Worm (Caenorhabditis elegans): ENCODE measurements around the gene srv-19.

Gene srv-19

DNA sequence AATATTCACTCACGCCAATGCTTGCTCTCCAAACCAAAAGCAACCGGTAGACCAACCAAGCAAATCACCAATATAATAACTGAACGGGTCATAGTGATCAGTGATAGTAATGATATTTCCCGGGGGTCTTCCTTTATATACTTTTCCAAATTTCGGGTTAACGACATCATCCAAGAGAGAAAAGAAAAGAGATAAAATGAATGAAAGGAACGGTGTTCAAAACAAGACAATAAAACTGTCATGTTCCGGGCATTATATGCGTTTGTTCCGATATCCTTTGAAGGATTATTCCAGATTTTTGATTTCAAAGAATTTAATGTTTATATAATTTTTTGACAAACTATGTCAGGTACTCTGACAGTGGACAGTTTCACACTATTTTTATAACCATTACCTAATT is 6.5 kb downstream of the srv-19 start, which contains the start of gene C06E7.88:
Gene C06E7.88 (minus strand): TSS at position 101 of the 400 bp plus-strand sequence.
- TF ChIP-seq M03D4.4 (tag; optimal IDR thresholded peaks at IDR 0.05): no peak
- TF ChIP-seq pha-4 (tag; optimal IDR thresholded peaks at IDR 0.05): no peak
- TF ChIP-seq ceh-39 (tag; optimal IDR thresholded peaks at IDR 0.05): no peak
- TF ChIP-seq nhr-237 (tag; optimal IDR thresholded peaks at IDR 0.05): no peak
- TF ChIP-seq hlh-1 (tag; optimal IDR thresholded peaks at IDR 0.05): no peak
- TF ChIP-seq unc-120 (tag; optimal IDR thresholded peaks at IDR 0.05; ENCODE audit: poor library complexity, severe bottlenecking): no peak
- TF ChIP-seq zip-8 (tag; optimal IDR thresholded peaks at IDR 0.05): no peak
- TF ChIP-seq lin-32 (GFP tag; optimal IDR thresholded peaks at IDR 0.05): no peak
- no peak for TF ChIP-seq elt-3 (tag; optimal IDR thresholded peaks at IDR 0.05)
- no peak for TF ChIP-seq mls-2 (tag; optimal IDR thresholded peaks at IDR 0.05)
- TF ChIP-seq unc-39 (tag; optimal IDR thresholded peaks at IDR 0.05): no peak
- TF ChIP-seq nhr-12 (tag; optimal IDR thresholded peaks at IDR 0.05): no peak
- TF ChIP-seq ham-2 (GFP tag; optimal IDR thresholded peaks at IDR 0.05): no peak
- no peak for TF ChIP-seq lin-13 (tag; optimal IDR thresholded peaks at IDR 0.05)
- no peak for TF ChIP-seq flh-1 (GFP tag; optimal IDR thresholded peaks at IDR 0.05)
- no peak for TF ChIP-seq unc-62 (GFP tag; optimal IDR thresholded peaks at IDR 0.05)
- TF ChIP-seq bed-3 (GFP tag; optimal IDR thresholded peaks at IDR 0.05): no peak
- TF ChIP-seq tbx-8 (GFP tag; optimal IDR thresholded peaks at IDR 0.05): no peak
- no peak for TF ChIP-seq nhr-2 (tag; optimal IDR thresholded peaks at IDR 0.05)
- no peak for TF ChIP-seq blmp-1 (tag; optimal IDR thresholded peaks at IDR 0.05)

DNA sequence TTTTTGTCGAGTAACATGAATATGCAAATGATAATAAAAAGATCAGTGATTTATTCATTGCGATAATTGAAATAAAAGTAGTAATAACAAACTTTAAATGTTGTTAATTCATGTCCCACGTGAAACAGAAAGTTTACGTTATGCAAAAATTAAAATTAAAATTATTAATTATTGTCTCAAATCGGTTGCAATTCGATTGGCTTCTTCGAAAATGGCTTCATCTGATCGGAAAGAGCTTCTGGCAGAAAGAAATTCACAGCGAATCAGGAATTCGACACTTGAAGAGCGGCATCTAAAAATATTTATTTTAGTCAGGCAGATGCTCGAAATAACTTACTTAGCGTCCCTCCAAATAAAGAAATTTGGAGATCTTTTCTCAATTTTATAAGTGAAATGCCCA is 7.9 kb downstream of the srv-19 start, which contains the start of gene spe-27:
Gene spe-27 (minus strand): TSS at position 101 of the 400 bp plus-strand sequence.
- TF ChIP-seq pha-4 (tag; optimal IDR thresholded peaks at IDR 0.05): no peak
- no peak for TF ChIP-seq blmp-1 (tag; optimal IDR thresholded peaks at IDR 0.05)
- no peak for TF ChIP-seq ceh-39 (tag; optimal IDR thresholded peaks at IDR 0.05)
- no peak for TF ChIP-seq elt-3 (tag; optimal IDR thresholded peaks at IDR 0.05)
- TF ChIP-seq cnd-1 (tag; optimal IDR thresholded peaks at IDR 0.05): no peak
- TF ChIP-seq M03D4.4 (tag; optimal IDR thresholded peaks at IDR 0.05): no peak
- TF ChIP-seq nhr-2 (tag; optimal IDR thresholded peaks at IDR 0.05): no peak
- no peak for TF ChIP-seq mab-5 (tag; optimal IDR thresholded peaks at IDR 0.05)
- TF ChIP-seq lsy-2 (tag; optimal IDR thresholded peaks at IDR 0.05): no peak

DNA sequence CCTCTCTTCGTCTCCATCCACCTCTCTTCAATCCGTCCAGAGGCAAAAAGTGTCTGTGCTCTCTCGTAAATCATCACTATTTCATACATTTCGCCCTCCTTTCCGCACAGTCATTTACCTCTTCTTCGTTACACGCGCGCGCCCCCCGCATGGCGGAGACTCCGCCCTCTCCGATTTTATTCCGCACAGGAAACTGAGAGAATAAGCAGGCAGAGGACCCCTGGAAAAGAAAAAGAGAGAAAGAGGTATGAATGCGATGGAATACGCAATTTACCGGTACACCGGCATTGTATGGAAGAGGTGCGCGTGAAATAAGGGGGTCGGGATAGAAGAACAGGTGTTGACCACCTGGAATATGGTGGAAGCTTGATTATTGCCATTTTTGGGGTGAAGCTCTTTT is 13.0 kb downstream of the srv-19 start:
- TF ChIP-seq unc-39 (tag; optimal IDR thresholded peaks at IDR 0.05): no peak
- TF ChIP-seq zip-8 (tag; optimal IDR thresholded peaks at IDR 0.05): no peak
- no peak for TF ChIP-seq flh-1 (GFP tag; optimal IDR thresholded peaks at IDR 0.05)
- no peak for TF ChIP-seq lsy-2 (tag; optimal IDR thresholded peaks at IDR 0.05)
- no peak for TF ChIP-seq pha-4 (tag; optimal IDR thresholded peaks at IDR 0.05)
- peak; percentile 73 for TF ChIP-seq ham-2 (GFP tag; optimal IDR thresholded peaks at IDR 0.05)
- no peak for TF ChIP-seq ces-1 (GFP tag; optimal IDR thresholded peaks at IDR 0.05)
- TF ChIP-seq drap-1 (GFP tag; optimal IDR thresholded peaks at IDR 0.05): no peak
- no peak for TF ChIP-seq tbx-8 (GFP tag; optimal IDR thresholded peaks at IDR 0.05)
- TF ChIP-seq elt-1 (tag; optimal IDR thresholded peaks at IDR 0.05; ENCODE audit: borderline replicate concordance, insufficient read depth): no peak
- TF ChIP-seq nhr-28 (tag; optimal IDR thresholded peaks at IDR 0.05): no peak
- no peak for TF ChIP-seq lin-13 (tag; optimal IDR thresholded peaks at IDR 0.05)
- peak; percentile 52 for TF ChIP-seq ztf-11 (tag; optimal IDR thresholded peaks at IDR 0.05)
- TF ChIP-seq mab-5 (tag; optimal IDR thresholded peaks at IDR 0.05): no peak
- TF ChIP-seq lin-32 (GFP tag; optimal IDR thresholded peaks at IDR 0.05): peak; percentile 69
- no peak for TF ChIP-seq sptf-1 (tag; optimal IDR thresholded peaks at IDR 0.05)
- peak; percentile 16 for TF ChIP-seq mep-1 (tag; optimal IDR thresholded peaks at IDR 0.05)
- TF ChIP-seq sem-2 (GFP tag; optimal IDR thresholded peaks at IDR 0.05): no peak
- TF ChIP-seq bed-3 (GFP tag; optimal IDR thresholded peaks at IDR 0.05): no peak
- no peak for TF ChIP-seq nhr-2 (tag; optimal IDR thresholded peaks at IDR 0.05)

DNA sequence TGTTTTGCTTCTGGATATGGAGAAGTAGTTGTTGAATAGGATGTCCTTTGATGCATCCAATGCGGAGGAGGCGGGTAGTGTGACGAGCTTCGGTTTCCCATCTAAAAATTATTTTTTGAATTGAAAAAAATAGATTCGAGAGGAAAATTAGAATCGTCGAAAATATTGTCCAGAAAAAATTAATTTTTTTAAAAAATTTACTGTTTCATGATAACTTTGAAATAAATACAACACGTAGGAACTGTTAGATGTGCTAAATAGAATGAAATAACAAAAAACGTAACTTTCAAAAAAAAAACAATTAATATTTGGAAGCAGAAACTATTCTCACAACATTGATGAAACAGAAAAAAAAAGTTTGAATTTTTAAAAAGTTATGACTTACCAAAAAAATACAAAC is 13.8 kb downstream of the srv-19 start, which contains the start of gene C06E7.4:
Gene C06E7.4 (minus strand): TSS at position 101 of the 400 bp plus-strand sequence.
- no peak for TF ChIP-seq mab-5 (tag; optimal IDR thresholded peaks at IDR 0.05)

DNA sequence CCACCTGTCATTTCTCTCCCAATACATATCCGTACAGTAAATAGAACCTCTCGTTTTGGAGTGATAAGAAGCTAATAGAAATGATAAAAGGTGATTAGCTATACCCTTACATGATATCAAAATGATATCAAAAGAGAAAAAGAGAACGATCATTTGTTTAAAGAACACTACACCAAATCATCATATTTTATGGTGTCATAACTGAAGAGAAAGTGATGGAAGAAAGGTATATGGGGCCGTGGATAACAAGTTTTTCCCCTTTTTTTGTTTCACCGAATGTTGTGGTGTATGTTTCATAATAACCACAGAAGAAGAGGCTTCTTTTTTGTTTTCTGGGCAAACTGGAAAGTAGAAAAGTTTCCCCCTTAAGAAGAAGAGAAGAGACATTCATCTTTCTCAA is 15.5 kb downstream of the srv-19 start:
- no peak for TF ChIP-seq nhr-2 (tag; optimal IDR thresholded peaks at IDR 0.05)
- no peak for TF ChIP-seq elt-3 (tag; optimal IDR thresholded peaks at IDR 0.05)
- TF ChIP-seq unc-39 (tag; optimal IDR thresholded peaks at IDR 0.05): no peak
- no peak for TF ChIP-seq ztf-11 (tag; optimal IDR thresholded peaks at IDR 0.05)
- TF ChIP-seq lin-32 (GFP tag; optimal IDR thresholded peaks at IDR 0.05): no peak
- no peak for TF ChIP-seq nhr-12 (tag; optimal IDR thresholded peaks at IDR 0.05)
- no peak for TF ChIP-seq mab-5 (tag; optimal IDR thresholded peaks at IDR 0.05)
